Fruit fly (Drosophila melanogaster): Measurements from ENCODE around the gene CG15385.

CG15385 gene

dm6 chr2L:2180665-2181064, 31.7 kb downstream of the CG15385 start:
- no peak for TF ChIP-seq noc (tag; optimal IDR thresholded peaks at IDR 0.05)

dm6 chr2L:2180120-2180539, 32.2 kb downstream of the CG15385 start:
- peak; percentile 37 for TF ChIP-seq noc (tag; optimal IDR thresholded peaks at IDR 0.05)

- peak; percentile 64 for TF ChIP-seq noc (tag; optimal IDR thresholded peaks at IDR 0.05)
Measured at dm6 chr2L:2179366-2179765, 33.0 kb downstream of the CG15385 start.

DNA sequence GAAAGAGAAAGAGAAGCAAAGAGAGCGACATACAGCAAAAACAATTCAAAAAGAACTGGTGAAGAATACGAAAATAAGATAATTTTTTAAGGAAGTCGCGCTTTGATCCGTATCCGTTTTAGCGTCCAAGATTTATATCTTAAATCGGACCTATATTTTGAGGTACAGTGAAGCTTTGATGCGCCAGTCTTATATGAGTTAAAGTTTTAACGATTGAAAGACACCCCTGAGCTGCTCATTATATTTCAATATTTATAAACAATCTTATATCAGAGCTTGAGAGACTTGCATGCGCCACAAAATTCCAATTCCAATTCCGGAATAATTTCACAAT, 33.6 kb downstream of the CG15385 start:
- TF ChIP-seq noc (tag; optimal IDR thresholded peaks at IDR 0.05) = no peak

DNA sequence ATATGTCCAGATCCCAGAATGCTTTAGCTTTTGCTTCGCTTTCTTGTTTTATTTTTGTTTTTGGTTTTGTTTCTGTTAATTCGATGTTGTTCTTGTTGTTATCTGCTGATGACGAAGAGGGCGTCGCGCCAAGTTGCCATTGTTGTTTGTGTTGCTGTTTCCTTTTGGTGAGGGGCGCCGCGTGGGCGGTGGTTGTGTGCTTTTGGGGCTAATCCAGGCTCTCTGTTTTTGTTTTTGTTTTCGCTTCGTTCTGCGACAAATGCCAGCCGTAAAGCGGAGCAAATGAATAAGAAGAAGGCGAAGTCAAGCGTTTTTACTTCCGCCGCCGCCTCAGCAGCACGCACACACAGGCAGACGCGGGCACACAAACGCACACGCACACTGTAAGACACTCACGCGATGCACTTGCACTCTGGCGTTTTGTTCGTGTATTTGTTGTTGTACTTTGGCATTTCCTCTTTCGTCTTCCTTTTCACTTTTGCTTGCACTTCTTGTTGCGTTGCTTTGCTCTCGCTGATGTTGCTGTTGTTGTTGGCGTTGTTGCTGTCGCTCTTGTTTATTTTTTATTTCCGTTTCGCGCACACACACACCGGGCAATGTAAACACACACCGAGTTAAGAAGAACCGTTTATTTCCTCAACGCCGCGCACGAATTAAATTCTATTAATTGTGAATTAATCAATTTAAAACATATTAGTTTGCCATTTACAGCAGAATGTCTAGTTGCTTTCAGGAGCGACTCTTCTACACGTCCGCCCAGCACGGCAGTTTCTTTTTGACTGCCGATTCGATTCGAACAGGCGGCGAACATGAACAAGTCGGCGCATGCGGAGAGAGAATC, 34.2 kb downstream of the CG15385 start, which contains the start of gene aop:
aop (minus strand) TSS at position 786 of the 841 bp plus-strand sequence.
- no peak for TF ChIP-seq noc (tag; optimal IDR thresholded peaks at IDR 0.05)

DNA sequence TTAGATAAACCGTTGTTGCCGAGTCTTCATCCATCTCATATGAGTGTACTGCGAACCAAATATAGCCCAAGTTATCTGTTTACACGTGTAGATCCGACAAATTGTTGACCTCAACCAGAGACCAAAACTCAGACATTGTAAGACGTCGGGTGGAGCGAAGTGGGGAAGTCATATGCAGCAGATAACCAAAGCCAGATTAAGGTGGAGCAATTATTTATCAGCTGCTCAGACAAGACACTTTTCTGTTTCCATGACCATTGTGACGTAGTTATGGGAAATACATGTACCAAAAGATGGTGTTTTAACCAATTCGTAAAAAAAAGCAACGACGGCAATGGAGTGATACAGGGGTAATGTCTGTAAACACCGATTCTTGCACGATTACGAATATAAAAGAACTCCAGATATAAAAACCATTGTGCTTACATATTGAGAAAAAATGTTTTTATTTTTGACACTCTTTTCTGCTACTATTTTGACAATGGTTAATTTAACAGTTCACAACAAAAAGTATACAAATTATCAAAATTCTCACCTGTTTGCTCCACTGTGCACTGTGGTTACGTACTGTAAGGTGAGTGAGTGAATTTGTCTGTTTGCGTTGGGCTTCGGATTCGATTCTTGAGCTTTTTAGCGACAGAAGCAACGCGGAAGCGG, 34.9 kb downstream of the CG15385 start:
- TF ChIP-seq noc (tag; optimal IDR thresholded peaks at IDR 0.05) = peak; percentile 38

dm6 chr2L:2175930-2176643, 36.3 kb downstream of the CG15385 start:
- TF ChIP-seq noc (tag; optimal IDR thresholded peaks at IDR 0.05) = peak; percentile 95

DNA sequence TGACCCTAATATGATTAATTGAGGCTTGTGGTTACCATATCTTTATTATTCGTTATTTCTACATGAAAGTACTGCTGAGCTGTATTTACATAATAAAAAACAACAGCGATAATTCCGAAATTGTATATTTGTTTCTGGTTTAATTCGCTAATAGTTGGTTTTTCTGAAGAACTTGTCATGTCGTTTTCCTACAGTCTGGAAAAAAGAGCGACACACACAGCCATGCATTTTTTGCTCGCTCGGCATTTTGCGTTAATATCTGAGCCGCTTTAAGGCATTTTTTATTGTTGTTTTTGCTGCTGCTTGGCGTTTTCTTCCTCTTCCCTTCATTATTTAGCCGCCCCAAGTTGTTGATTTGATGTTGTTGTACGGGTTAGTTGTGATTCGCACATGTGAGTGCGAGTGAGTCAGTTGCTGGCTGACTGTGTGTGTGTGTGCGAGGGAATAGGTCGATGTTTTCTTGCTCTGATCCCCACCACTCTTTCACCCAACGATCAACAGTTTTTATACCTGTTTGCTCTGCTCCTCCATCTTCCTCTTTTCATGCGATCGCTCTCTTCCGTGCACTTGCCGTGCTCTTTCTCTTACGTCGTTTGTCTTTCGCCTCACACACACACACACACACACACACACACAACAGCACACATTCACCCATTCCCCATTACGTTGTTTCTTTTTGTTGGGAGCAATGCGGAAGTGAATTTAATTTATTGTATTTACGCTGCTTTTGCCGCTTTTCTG, 37.1 kb downstream of the CG15385 start:
- peak; percentile 41 for TF ChIP-seq noc (tag; optimal IDR thresholded peaks at IDR 0.05)

DNA sequence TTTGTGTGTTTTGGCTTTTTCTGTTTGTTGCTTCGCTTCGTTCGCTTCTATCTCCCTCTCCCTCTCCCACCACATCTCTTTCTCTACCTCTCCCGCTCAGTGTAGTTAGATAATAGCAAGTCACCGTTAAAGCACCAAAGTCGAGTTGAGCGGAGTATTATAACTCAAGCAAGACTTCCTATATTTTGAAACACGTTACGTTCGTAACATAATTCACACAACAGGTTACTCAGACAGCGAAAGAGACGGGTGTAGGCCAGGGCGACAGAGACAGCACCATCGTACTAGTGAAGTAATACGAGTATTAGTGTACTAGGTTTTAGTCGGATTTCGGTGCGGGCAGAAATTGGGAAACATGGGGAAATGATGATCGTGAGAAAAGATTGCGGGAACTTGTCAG, 38.8 kb downstream of the CG15385 start:
- TF ChIP-seq noc (tag; optimal IDR thresholded peaks at IDR 0.05) = no peak

- TF ChIP-seq noc (tag; optimal IDR thresholded peaks at IDR 0.05) = no peak
Measured at dm6 chr2L:2173191-2173590, 39.2 kb downstream of the CG15385 start.

DNA sequence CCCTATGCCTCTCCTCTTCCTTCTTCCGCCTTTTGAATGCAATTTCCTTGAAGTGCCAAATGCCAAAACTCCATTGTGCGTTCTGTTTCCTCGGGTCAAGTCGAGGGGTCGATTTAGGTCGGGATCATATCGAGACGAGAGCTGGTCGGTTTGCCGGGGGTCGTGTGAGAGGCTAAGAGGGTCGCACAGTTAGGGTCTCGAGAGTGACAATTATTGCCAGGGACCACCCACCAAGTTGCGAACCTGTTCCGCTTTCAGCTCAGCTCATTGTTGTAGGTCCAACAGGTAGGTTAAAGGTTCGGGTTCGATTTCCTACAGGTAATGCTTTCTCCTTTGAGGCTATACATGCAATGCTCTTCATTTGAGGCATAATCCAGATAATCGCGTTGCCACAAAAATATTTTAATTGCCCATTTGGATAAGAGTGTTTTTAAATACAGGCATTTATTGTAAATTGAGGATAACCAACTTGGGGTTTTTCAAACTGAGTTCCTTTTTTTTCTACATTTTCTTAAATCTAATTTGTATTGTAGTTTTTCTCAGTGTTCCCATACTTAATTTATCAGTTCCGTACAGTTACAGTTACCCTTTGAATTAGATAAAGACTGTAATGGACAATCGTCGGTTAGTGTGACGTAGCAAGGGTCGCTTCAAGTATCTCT, 39.8 kb downstream of the CG15385 start:
- no peak for TF ChIP-seq noc (tag; optimal IDR thresholded peaks at IDR 0.05)

dm6 chr2L:2171366-2172078, 40.8 kb downstream of the CG15385 start:
- TF ChIP-seq noc (tag; optimal IDR thresholded peaks at IDR 0.05) = peak; percentile 75

dm6 chr2L:2168894-2169456, 43.4 kb downstream of the CG15385 start:
- no peak for TF ChIP-seq noc (tag; optimal IDR thresholded peaks at IDR 0.05)

- peak; percentile 9 for TF ChIP-seq noc (tag; optimal IDR thresholded peaks at IDR 0.05)
Measured at dm6 chr2L:2168184-2168893, 44.0 kb downstream of the CG15385 start.
